Worm (Caenorhabditis elegans): Measurements from ENCODE around the gene Y38A10A.7.

Gene Y38A10A.7

ce11 chrV:6131100-6131499 is 35.1 kb downstream of the Y38A10A.7 start, which contains the start of gene exp-2:
exp-2 (plus strand) TSS chrV:6131400.
- no peak for TF ChIP-seq mdl-1 (tag; optimal IDR thresholded peaks at IDR 0.05)
- no peak for TF ChIP-seq ceh-16 (tag; optimal IDR thresholded peaks at IDR 0.05)
- no peak for TF ChIP-seq hmg-11 (tag; optimal IDR thresholded peaks at IDR 0.05)
- no peak for TF ChIP-seq pqm-1 (tag; optimal IDR thresholded peaks at IDR 0.05)
- TF ChIP-seq nfya-1 (tag; optimal IDR thresholded peaks at IDR 0.05; ENCODE audit: insufficient read depth), result no peak
- TF ChIP-seq egl-27 (tag; optimal IDR thresholded peaks at IDR 0.05), result no peak

- no peak for TF ChIP-seq nfya-1 (tag; optimal IDR thresholded peaks at IDR 0.05; ENCODE audit: insufficient read depth)
- no peak for TF ChIP-seq jun-1 (tag; optimal IDR thresholded peaks at IDR 0.05)
- no peak for TF ChIP-seq nhr-11 (tag; optimal IDR thresholded peaks at IDR 0.05)
- TF ChIP-seq nhr-28 (tag; optimal IDR thresholded peaks at IDR 0.05), result no peak
- no peak for TF ChIP-seq hmg-11 (tag; optimal IDR thresholded peaks at IDR 0.05)
Observed at ce11 chrV:6135428-6135827, 39.4 kb downstream of the Y38A10A.7 start.

ce11 chrV:6138167-6138566 is 42.2 kb downstream of the Y38A10A.7 start:
- TF ChIP-seq hmg-11 (tag; optimal IDR thresholded peaks at IDR 0.05) (no peak), daf-12 (tag; optimal IDR thresholded peaks at IDR 0.05) (no peak), fos-1 (tag; optimal IDR thresholded peaks at IDR 0.05) (no peak), nhr-76 (tag; optimal IDR thresholded peaks at IDR 0.05) (no peak), pha-4 (tag; optimal IDR thresholded peaks at IDR 0.05) (peak; percentile 2)

Data from whole organism, L3 larva.